Worm (Caenorhabditis elegans): Measurements from ENCODE around the gene slc-17.7.

slc-17.7 gene

ce11 chrV:9273587-9273986, 7.3 kb upstream of the slc-17.7 start (continued):
- peak; percentile 52 for TF ChIP-seq fos-1 (tag; optimal IDR thresholded peaks at IDR 0.05)
- no peak for TF ChIP-seq unc-62 (GFP tag; optimal IDR thresholded peaks at IDR 0.05)
- no peak for TF ChIP-seq aly-2 (tag; optimal IDR thresholded peaks at IDR 0.05)
- TF ChIP-seq ceh-16 (tag; optimal IDR thresholded peaks at IDR 0.05), result no peak
- TF ChIP-seq elt-1 (tag; optimal IDR thresholded peaks at IDR 0.05), result no peak
- TF ChIP-seq ama-1 (optimal IDR thresholded peaks at IDR 0.05), result no peak
- peak; percentile 94 for TF ChIP-seq sma-9 (GFP tag; optimal IDR thresholded peaks at IDR 0.05)
- TF ChIP-seq sma-9 (tag; optimal IDR thresholded peaks at IDR 0.05), result no peak
- no peak for TF ChIP-seq peb-1 (tag; optimal IDR thresholded peaks at IDR 0.05)
- no peak for TF ChIP-seq nhr-77 (tag; optimal IDR thresholded peaks at IDR 0.05)
- peak; percentile 56 for TF ChIP-seq Y55F3AM.14 (GFP tag; optimal IDR thresholded peaks at IDR 0.05)
- TF ChIP-seq nhr-12 (tag; optimal IDR thresholded peaks at IDR 0.05), result no peak
- TF ChIP-seq zag-1 (tag; optimal IDR thresholded peaks at IDR 0.05), result peak; percentile 86
- peak; percentile 17 for TF ChIP-seq lin-11 (tag; optimal IDR thresholded peaks at IDR 0.05)
- TF ChIP-seq ztf-11 (tag; optimal IDR thresholded peaks at IDR 0.05), result no peak

- peak; percentile 23 for TF ChIP-seq C34F6.9 (tag; optimal IDR thresholded peaks at IDR 0.05)
- TF ChIP-seq sma-9 (GFP tag; optimal IDR thresholded peaks at IDR 0.05), result peak; percentile 4
- no peak for TF ChIP-seq sma-9 (tag; optimal IDR thresholded peaks at IDR 0.05)
- no peak for TF ChIP-seq mdl-1 (tag; optimal IDR thresholded peaks at IDR 0.05)
- TF ChIP-seq nhr-25 (tag; optimal IDR thresholded peaks at IDR 0.05), result no peak
Measured at ce11 chrV:9272624-9273023, 6.3 kb upstream of the slc-17.7 start.

- peak in 1 of 2 experiments; percentile 2 for TF ChIP-seq lsy-2 (tag; optimal IDR thresholded peaks at IDR 0.05)
- TF ChIP-seq sma-9 (GFP tag; optimal IDR thresholded peaks at IDR 0.05), result no peak
- no peak for TF ChIP-seq sma-9 (tag; optimal IDR thresholded peaks at IDR 0.05)
- TF ChIP-seq lin-11 (tag; optimal IDR thresholded peaks at IDR 0.05), result no peak
Measured at ce11 chrV:9271835-9272234, 5.5 kb upstream of the slc-17.7 start.

DNA sequence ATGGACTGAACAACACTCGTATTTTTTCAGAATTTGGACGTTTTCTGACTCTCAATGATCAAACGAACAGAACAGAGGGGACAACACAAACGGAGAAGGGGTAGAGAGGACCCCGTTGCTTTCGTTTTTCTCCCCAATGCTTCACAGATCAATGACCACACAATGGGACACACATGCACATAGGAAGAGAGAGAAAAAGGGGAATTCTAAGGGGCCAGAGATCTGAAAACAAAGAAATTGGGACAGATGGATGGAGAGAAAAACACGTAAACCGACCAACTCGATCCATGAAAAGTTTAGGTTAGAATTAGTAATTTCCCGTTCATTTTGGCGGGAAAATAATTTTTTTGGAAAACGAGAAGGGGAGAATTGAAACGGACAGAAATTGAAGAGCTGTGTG, 4.1 kb upstream of the slc-17.7 start:
- TF ChIP-seq nhr-12 (tag; optimal IDR thresholded peaks at IDR 0.05) (no peak), F13H6.1 (tag; optimal IDR thresholded peaks at IDR 0.05) (peak; percentile 22), zag-1 (tag; optimal IDR thresholded peaks at IDR 0.05) (peak; percentile 12), sma-9 (GFP tag; optimal IDR thresholded peaks at IDR 0.05) (peak; percentile 11), sma-9 (tag; optimal IDR thresholded peaks at IDR 0.05) (no peak), blmp-1 (tag; optimal IDR thresholded peaks at IDR 0.05; ENCODE audit: insufficient read depth) (no peak), unc-55 (GFP tag; optimal IDR thresholded peaks at IDR 0.05) (no peak), nhr-11 (tag; optimal IDR thresholded peaks at IDR 0.05) (no peak), mdl-1 (tag; optimal IDR thresholded peaks at IDR 0.05) (peak; percentile 34 to 38), ztf-1 (GFP tag; conservative IDR thresholded peaks at IDR 0.05) (no peak)

DNA sequence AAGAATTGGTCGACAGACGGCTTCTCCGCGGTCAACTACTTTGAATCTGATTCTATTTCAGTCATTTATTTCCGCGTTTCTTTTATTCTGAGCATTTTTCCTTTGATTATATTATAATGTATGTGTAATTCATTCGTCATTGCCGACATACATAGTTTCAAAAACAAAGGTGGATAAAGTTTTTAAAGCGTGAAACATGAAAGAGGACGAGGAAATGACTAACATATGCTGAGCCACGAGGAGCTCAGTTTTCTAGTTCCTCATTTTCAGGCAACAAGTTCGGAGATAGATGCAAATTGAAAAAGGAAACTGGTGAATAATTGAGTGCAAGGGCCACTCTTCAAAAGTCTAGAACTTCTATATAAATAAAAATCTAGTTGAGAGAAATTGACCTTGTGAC, 1.9 kb upstream of the slc-17.7 start:
- no peak for TF ChIP-seq zag-1 (tag; optimal IDR thresholded peaks at IDR 0.05)
- TF ChIP-seq mdl-1 (tag; optimal IDR thresholded peaks at IDR 0.05), result no peak
- TF ChIP-seq sma-3 (GFP tag; optimal IDR thresholded peaks at IDR 0.05), result no peak
- TF ChIP-seq R02D3.7 (tag; optimal IDR thresholded peaks at IDR 0.05), result no peak
- no peak for TF ChIP-seq mab-5 (tag; optimal IDR thresholded peaks at IDR 0.05)
- no peak for TF ChIP-seq ztf-4 (tag; optimal IDR thresholded peaks at IDR 0.05)
- TF ChIP-seq egl-27 (tag; optimal IDR thresholded peaks at IDR 0.05), result no peak
- no peak for TF ChIP-seq fos-1 (tag; optimal IDR thresholded peaks at IDR 0.05)
- TF ChIP-seq F13H6.1 (tag; optimal IDR thresholded peaks at IDR 0.05), result no peak
- TF ChIP-seq ztf-1 (GFP tag; conservative IDR thresholded peaks at IDR 0.05), result no peak
- TF ChIP-seq C34F6.9 (tag; optimal IDR thresholded peaks at IDR 0.05), result no peak
- TF ChIP-seq ceh-82 (tag; optimal IDR thresholded peaks at IDR 0.05), result no peak
- TF ChIP-seq ztf-11 (tag; optimal IDR thresholded peaks at IDR 0.05), result no peak
- TF ChIP-seq nhr-10 (tag; optimal IDR thresholded peaks at IDR 0.05), result no peak
- TF ChIP-seq sma-9 (GFP tag; optimal IDR thresholded peaks at IDR 0.05), result no peak
- TF ChIP-seq sma-9 (tag; optimal IDR thresholded peaks at IDR 0.05), result no peak

DNA sequence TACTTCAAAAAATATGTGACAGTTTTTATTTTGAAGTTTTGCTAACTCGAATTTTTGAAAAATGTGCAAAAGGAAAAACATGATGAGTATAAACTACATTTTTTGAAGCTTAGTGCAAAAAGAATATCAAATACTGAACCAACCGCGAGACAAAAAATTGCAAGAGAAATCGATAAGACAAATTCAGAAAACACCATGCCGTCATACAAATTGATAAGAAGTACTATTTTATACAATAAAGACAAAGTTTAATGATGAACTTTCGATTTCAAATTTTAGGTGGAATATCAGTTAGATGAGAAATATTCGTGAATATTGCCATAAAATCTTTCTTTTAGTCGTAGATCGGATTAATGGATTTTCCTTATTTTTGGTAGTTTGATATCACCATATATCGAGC, 3.6 kb downstream of the slc-17.7 start:
- TF ChIP-seq nhr-12 (tag; optimal IDR thresholded peaks at IDR 0.05), result no peak
- TF ChIP-seq nhr-129 (tag; optimal IDR thresholded peaks at IDR 0.05), result no peak
- TF ChIP-seq aly-2 (tag; optimal IDR thresholded peaks at IDR 0.05), result no peak
- no peak for TF ChIP-seq peb-1 (tag; optimal IDR thresholded peaks at IDR 0.05)
- TF ChIP-seq ceh-16 (tag; optimal IDR thresholded peaks at IDR 0.05), result no peak
- TF ChIP-seq nhr-23 (tag; optimal IDR thresholded peaks at IDR 0.05), result no peak
- peak; percentile 44 for TF ChIP-seq fos-1 (tag; optimal IDR thresholded peaks at IDR 0.05)

Measured in whole organism, L2 larva.